Worm (Caenorhabditis elegans): ENCODE data around the gene flh-2.

DNA sequence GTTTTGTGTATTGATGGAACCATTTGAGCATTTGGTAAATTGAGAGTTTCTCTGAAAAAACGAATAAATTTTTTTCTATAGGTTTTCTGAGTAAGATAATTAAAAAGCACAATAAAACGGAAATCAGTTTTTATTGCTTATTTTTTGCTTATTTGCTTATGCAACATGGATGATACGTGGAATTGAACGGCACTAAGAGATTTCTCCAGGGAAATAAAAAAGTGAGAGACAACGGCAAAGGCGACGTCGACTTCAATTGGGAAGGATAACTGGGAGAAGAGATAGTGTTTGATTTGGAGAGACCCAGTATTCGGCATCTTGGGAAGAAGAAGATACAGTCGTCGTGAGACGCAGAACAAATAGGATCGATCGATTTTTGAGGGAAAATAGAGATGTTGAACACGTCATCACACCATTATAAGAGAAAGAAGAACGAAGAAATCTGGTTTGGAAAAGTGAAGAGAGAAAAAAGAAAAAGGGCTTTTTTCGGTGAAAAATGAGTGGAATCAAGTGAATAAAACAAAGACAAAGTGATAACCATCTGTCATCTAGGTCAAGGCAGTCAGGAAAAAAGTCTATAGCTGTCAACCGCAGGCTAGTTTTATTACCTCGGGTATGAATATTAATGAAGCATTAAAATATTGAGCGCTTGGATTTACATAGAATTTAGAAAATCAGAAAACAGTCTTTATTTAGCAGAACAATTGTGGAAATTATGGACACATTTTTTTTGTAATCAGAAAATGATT lies 46.4 kb downstream of the flh-2 start, which contains the start of gene tmem-131:
- TF ChIP-seq T22C8.4 (GFP tag; IDR thresholded peaks at IDR 0.05) (peak; percentile 57; the same call in 1 of the 2 replicates), med-1 (GFP tag; optimal IDR thresholded peaks at IDR 0.05; ENCODE audit: insufficient read depth) (no peak), klf-2 (GFP tag; conservative IDR thresholded peaks at IDR 0.05) (no peak), cog-1 (tag; optimal IDR thresholded peaks at IDR 0.05) (no peak), ztf-23 (GFP tag; IDR thresholded peaks at IDR 0.05) (no peak), flt-1 (GFP tag; IDR thresholded peaks at IDR 0.05) (no peak), tab-1 (GFP tag; IDR thresholded peaks at IDR 0.05) (no peak), ref-1 (GFP tag; conservative IDR thresholded peaks at IDR 0.05) (no peak), ztf-29 (GFP tag; IDR thresholded peaks at IDR 0.05) (no peak)

Data from whole organism, midembryonic.